Worm (Caenorhabditis elegans) whole organism, L4/young adult: ENCODE measurements around the gene T28H10.1.

Experiments
- W03F9.2 ChIP-seq: fragments of 150-350 bp; optimal IDR thresholded peaks from 2 replicates; lab custom pipeline; 2014; ENCODE audit warnings: missing biosample characterization, missing genetic modification characterization
- dao-5 ChIP-seq: sonication (generic microtip); optimal IDR thresholded peaks from 2 replicates; lab custom pipeline; 2016; ENCODE audit warnings: missing genotype, missing genetic modification characterization, moderate library complexity, missing compliant biosample characterization
- him-1 ChIP-seq: sonication (generic microtip); optimal IDR thresholded peaks from 2 replicates; lab custom pipeline; 2016; ENCODE audit warnings: missing genotype, missing genetic modification reagents, missing genetic modification characterization, missing compliant biosample characterization

DNA sequence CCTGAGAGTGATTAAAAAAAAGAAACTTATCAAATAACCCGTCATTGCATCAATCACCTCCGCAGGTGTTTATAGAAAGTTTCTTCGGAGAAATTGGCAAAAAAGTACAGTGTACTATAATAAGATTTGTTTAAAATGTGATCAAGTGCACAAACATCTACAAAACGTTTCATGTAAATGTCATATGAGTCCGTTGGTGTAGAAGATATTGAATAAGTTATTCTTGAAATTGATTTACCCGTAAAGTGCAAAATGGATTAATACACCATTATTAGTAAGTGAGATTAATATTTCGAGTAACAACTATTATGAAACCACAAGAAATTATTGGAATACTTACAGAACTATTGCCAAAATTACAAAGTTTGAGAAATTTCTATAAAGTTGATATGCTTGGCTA is 27.5 kb downstream of the T28H10.1 start:
- TF ChIP-seq dao-5 (no peak), him-1 (tag; lab: Kevin White, UChicago) (no peak), W03F9.2 (tag; lab: Kevin White, UChicago) (no peak)
